Worm (Caenorhabditis elegans): ENCODE data around the gene nhr-221.

- TF ChIP-seq gmeb-1 (tag; optimal IDR thresholded peaks at IDR 0.05) (no peak), ztf-11 (tag; optimal IDR thresholded peaks at IDR 0.05) (no peak), lin-39 (tag; optimal IDR thresholded peaks at IDR 0.05) (no peak), lsy-2 (tag; optimal IDR thresholded peaks at IDR 0.05) (no peak)
Measured at ce11 chrV:3555986-3556385, 20.8 kb upstream of the nhr-221 start, which contains the start of gene grl-30.
